Worm (Caenorhabditis elegans): ENCODE measurements around the gene mpst-7.

ce11 chrV:12963192-12963591 lies 2.3 kb upstream of the mpst-7 start, which contains the start of gene hrg-9:
- no peak for TF ChIP-seq aly-2 (tag; optimal IDR thresholded peaks at IDR 0.05)
- no peak for TF ChIP-seq unc-39 (tag; optimal IDR thresholded peaks at IDR 0.05)
- TF ChIP-seq unc-55 (GFP tag; optimal IDR thresholded peaks at IDR 0.05) = no peak
- no peak for TF ChIP-seq ama-1 (optimal IDR thresholded peaks at IDR 0.05)
- no peak for TF ChIP-seq mdl-1 (tag; optimal IDR thresholded peaks at IDR 0.05)
- no peak for TF ChIP-seq ceh-82 (tag; optimal IDR thresholded peaks at IDR 0.05)
- peak; percentile 34 for TF ChIP-seq nhr-25 (tag; optimal IDR thresholded peaks at IDR 0.05)
- no peak for TF ChIP-seq sma-9 (GFP tag; optimal IDR thresholded peaks at IDR 0.05)
- TF ChIP-seq sma-9 (tag; optimal IDR thresholded peaks at IDR 0.05) = no peak
- TF ChIP-seq snpc-4 (tag; optimal IDR thresholded peaks at IDR 0.05) = no peak
- no peak for TF ChIP-seq mab-5 (tag; optimal IDR thresholded peaks at IDR 0.05)
- TF ChIP-seq ztf-11 (tag; optimal IDR thresholded peaks at IDR 0.05) = no peak
